Worm (Caenorhabditis elegans): ENCODE results near the gene srh-33.

DNA sequence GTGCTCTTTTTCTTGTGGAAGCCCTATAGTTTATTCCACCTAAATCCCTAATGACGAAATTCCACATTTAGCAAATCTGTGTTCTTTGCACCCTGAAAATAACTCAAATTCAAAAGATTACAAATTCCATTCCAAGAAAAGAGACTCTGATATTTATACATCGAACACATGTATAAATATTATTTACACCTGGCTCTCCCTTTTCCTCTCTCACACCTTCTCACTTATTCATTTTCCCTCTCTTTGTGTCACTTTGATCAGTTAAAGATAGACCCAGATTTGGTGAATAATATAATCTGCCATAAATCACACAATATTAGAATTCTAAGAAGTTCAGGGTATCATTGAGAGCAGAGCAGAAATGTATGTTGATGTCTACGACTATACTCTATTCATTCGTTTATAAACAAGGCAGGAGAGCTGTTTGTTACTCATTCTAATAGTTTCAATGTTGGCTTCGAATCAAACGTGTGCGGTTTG lies 50.9 kb downstream of the srh-33 start, which contains the start of gene nhr-254:
- TF ChIP-seq unc-62 (GFP tag; optimal IDR thresholded peaks at IDR 0.05): no peak
- TF ChIP-seq ceh-82 (tag; optimal IDR thresholded peaks at IDR 0.05): no peak
- no peak for TF ChIP-seq snpc-4 (tag; optimal IDR thresholded peaks at IDR 0.05)
- TF ChIP-seq ama-1 (optimal IDR thresholded peaks at IDR 0.05): no peak
- TF ChIP-seq elt-3 (tag; optimal IDR thresholded peaks at IDR 0.05): no peak
- TF ChIP-seq nhr-11 (tag; optimal IDR thresholded peaks at IDR 0.05): no peak
- TF ChIP-seq nhr-25 (tag; optimal IDR thresholded peaks at IDR 0.05): no peak
- TF ChIP-seq mdl-1 (tag; optimal IDR thresholded peaks at IDR 0.05): no peak
- no peak for TF ChIP-seq dmd-4 (tag; optimal IDR thresholded peaks at IDR 0.05)
- no peak for TF ChIP-seq elt-1 (tag; optimal IDR thresholded peaks at IDR 0.05)
- no peak for TF ChIP-seq nhr-10 (tag; optimal IDR thresholded peaks at IDR 0.05)
- no peak for TF ChIP-seq blmp-1 (tag; optimal IDR thresholded peaks at IDR 0.05; ENCODE audit: insufficient read depth)
